Fruit fly (Drosophila melanogaster) Kc167 (cell line): Measurements from ENCODE around the gene CG33252.

ENCODE experiments used
- Myc ChIP-seq: fragments of >200 bp; optimal IDR thresholded peaks from 2 replicates; lab custom pipeline; 2017; ENCODE audit warnings: missing external identifiers
- Sin3A ChIP-seq: fragments of >200 bp; optimal IDR thresholded peaks from 2 replicates; lab custom pipeline; 2018; ENCODE audit warnings: missing external identifiers
- h ChIP-seq: fragments of >200 bp; optimal IDR thresholded peaks from 3 replicates; lab custom pipeline; 2018; ENCODE audit warnings: missing external identifiers
- insv ChIP-seq: fragments of >200 bp; optimal IDR thresholded peaks from 3 replicates; lab custom pipeline; 2018; ENCODE audit warnings: missing external identifiers
- psq ChIP-seq: fragments of >200 bp; optimal IDR thresholded peaks from 2 replicates; lab custom pipeline; 2017; ENCODE audit warnings: missing external identifiers
- ttk ChIP-seq: sonication (Bioruptor generic); optimal IDR thresholded peaks from 2 replicates; lab custom pipeline; 2017; ENCODE audit warnings: missing external identifiers

Gene CG33252

dm6 chrX:16880013-16880412 lies 17.0 kb downstream of the CG33252 start:
- TF ChIP-seq Sin3A (lab: Kevin White, UChicago) (no peak), h (lab: Kevin White, UChicago) (no peak), insv (lab: Kevin White, UChicago) (no peak), ttk (no peak), psq (lab: Kevin White, UChicago) (no peak), Myc (lab: Kevin White, UChicago) (no peak)

dm6 chrX:16876425-16876824 lies 20.6 kb downstream of the CG33252 start, which contains the start of gene CG13003:
TSS of gene CG13003 (minus strand) at chrX:16876544.
- TF ChIP-seq ttk (no peak), psq (lab: Kevin White, UChicago) (no peak), insv (lab: Kevin White, UChicago) (no peak), Sin3A (lab: Kevin White, UChicago) (no peak), h (lab: Kevin White, UChicago) (no peak), Myc (lab: Kevin White, UChicago) (no peak)

- TF ChIP-seq psq (lab: Kevin White, UChicago) (no peak), h (lab: Kevin White, UChicago) (no peak), ttk (no peak), insv (lab: Kevin White, UChicago) (no peak)
Observed at dm6 chrX:16874671-16875070, 22.3 kb downstream of the CG33252 start.

- TF ChIP-seq Myc (lab: Kevin White, UChicago) (no peak), insv (lab: Kevin White, UChicago) (no peak), psq (lab: Kevin White, UChicago) (no peak), ttk (no peak), h (lab: Kevin White, UChicago) (no peak), Sin3A (lab: Kevin White, UChicago) (no peak)
Observed at dm6 chrX:16873053-16873452, 23.9 kb downstream of the CG33252 start.

- no peak for TF ChIP-seq ttk
- no peak for TF ChIP-seq Sin3A (lab: Kevin White, UChicago)
- no peak for TF ChIP-seq Myc (lab: Kevin White, UChicago)
- no peak for TF ChIP-seq psq (lab: Kevin White, UChicago)
- no peak for TF ChIP-seq h (lab: Kevin White, UChicago)
- no peak for TF ChIP-seq insv (lab: Kevin White, UChicago)
Observed at dm6 chrX:16871808-16872207, 25.2 kb downstream of the CG33252 start.

- TF ChIP-seq insv (lab: Kevin White, UChicago) (no peak), ttk (no peak), psq (lab: Kevin White, UChicago) (no peak)
Observed at dm6 chrX:16867622-16868021, 29.4 kb downstream of the CG33252 start.

- TF ChIP-seq psq (lab: Kevin White, UChicago) (no peak), Myc (lab: Kevin White, UChicago) (no peak), h (lab: Kevin White, UChicago) (no peak), Sin3A (lab: Kevin White, UChicago) (no peak), ttk (no peak), insv (lab: Kevin White, UChicago) (no peak)
Observed at dm6 chrX:16859732-16860131, 37.3 kb downstream of the CG33252 start.

- TF ChIP-seq ttk (no peak), Sin3A (lab: Kevin White, UChicago) (no peak), h (lab: Kevin White, UChicago) (no peak), Myc (lab: Kevin White, UChicago) (no peak), insv (lab: Kevin White, UChicago) (no peak), psq (lab: Kevin White, UChicago) (no peak)
Observed at dm6 chrX:16854746-16855145, 42.2 kb downstream of the CG33252 start.

dm6 chrX:16849517-16849916 lies 47.5 kb downstream of the CG33252 start:
- no peak for TF ChIP-seq h (lab: Kevin White, UChicago)
- TF ChIP-seq psq (lab: Kevin White, UChicago), result no peak
- TF ChIP-seq ttk, result no peak
- no peak for TF ChIP-seq insv (lab: Kevin White, UChicago)
- no peak for TF ChIP-seq Myc (lab: Kevin White, UChicago)
- no peak for TF ChIP-seq Sin3A (lab: Kevin White, UChicago)

- no peak for TF ChIP-seq h (lab: Kevin White, UChicago)
- no peak for TF ChIP-seq psq (lab: Kevin White, UChicago)
- TF ChIP-seq insv (lab: Kevin White, UChicago), result no peak
- no peak for TF ChIP-seq Sin3A (lab: Kevin White, UChicago)
- no peak for TF ChIP-seq Myc (lab: Kevin White, UChicago)
- TF ChIP-seq ttk, result no peak
Observed at dm6 chrX:16848978-16849377, 48.0 kb downstream of the CG33252 start.

- TF ChIP-seq h (lab: Kevin White, UChicago), result no peak
- no peak for TF ChIP-seq psq (lab: Kevin White, UChicago)
- TF ChIP-seq Sin3A (lab: Kevin White, UChicago), result no peak
- no peak for TF ChIP-seq insv (lab: Kevin White, UChicago)
- no peak for TF ChIP-seq ttk
- no peak for TF ChIP-seq Myc (lab: Kevin White, UChicago)
Observed at dm6 chrX:16846575-16846974, 50.4 kb downstream of the CG33252 start.
